Worm (Caenorhabditis elegans): ENCODE measurements around the gene srr-6.

The srr-6 gene

ce11 chrV:5049333-5049942 is 36.8 kb downstream of the srr-6 start, which contains the start of the genes pqn-51 and K11D12.14 (continued):
- TF ChIP-seq lim-7 (GFP tag; IDR thresholded peaks at IDR 0.05) (0 out of 2 replicates have a peak, but pooled peaks have one; percentile 10), F26F4.8 (GFP tag; conservative IDR thresholded peaks at IDR 0.05) (no peak), Y48G9A.11 (GFP tag; IDR thresholded peaks at IDR 0.05) (peak; percentile 57; the same call in 1 of the 2 replicates), zfp-2 (tag; optimal IDR thresholded peaks at IDR 0.05) (peak; percentile 73), T26A8.4 (GFP tag; IDR thresholded peaks at IDR 0.05) (peak; percentile 93), ctbp-1 (GFP tag; IDR thresholded peaks at IDR 0.05) (peak; percentile 96), nhr-25 (tag; optimal IDR thresholded peaks at IDR 0.05; ENCODE audit: borderline replicate concordance, insufficient read depth) (peak; percentile 24), nhr-111 (GFP tag; optimal IDR thresholded peaks at IDR 0.05) (no peak), nhr-237 (tag; optimal IDR thresholded peaks at IDR 0.05) (no peak), mes-2 (tag; optimal IDR thresholded peaks at IDR 0.05; ENCODE audit: poor library complexity, severe bottlenecking) (peak; percentile 83), unc-62 (GFP tag; optimal IDR thresholded peaks at IDR 0.05 in 1 of 2) (peak in 1 of 2 experiments; percentile 100), unc-62 (tag; optimal IDR thresholded peaks at IDR 0.05) (no peak), duxl-1 (tag; optimal IDR thresholded peaks at IDR 0.05; ENCODE audit: poor library complexity) (peak; percentile 42), Y5F2A.4 (GFP tag; optimal IDR thresholded peaks at IDR 0.05) (no peak), rbr-2 (tag; optimal IDR thresholded peaks at IDR 0.05) (peak; percentile 97), pqm-1 (tag; optimal IDR thresholded peaks at IDR 0.05) (no peak), daf-19 (GFP tag; conservative IDR thresholded peaks at IDR 0.05) (peak; percentile 78), nhr-41 (GFP tag; IDR thresholded peaks at IDR 0.05) (no peak), nhr-48 (tag; optimal IDR thresholded peaks at IDR 0.05) (peak; percentile 89), zag-1 (tag; optimal IDR thresholded peaks at IDR 0.05) (no peak), ces-1 (GFP tag; optimal IDR thresholded peaks at IDR 0.05) (no peak), pha-4 (GFP tag; IDR thresholded peaks at IDR 0.05) (peak; percentile 90), pha-4 (tag; optimal IDR thresholded peaks at IDR 0.05) (peak; percentile 1), vab-7 (GFP tag; IDR thresholded peaks at IDR 0.05) (peak; percentile 90), mdl-1 (tag; optimal IDR thresholded peaks at IDR 0.05) (peak; percentile 18 to 67), tag-97 (GFP tag; IDR thresholded peaks at IDR 0.05) (no peak), hif-1 (tag; optimal IDR thresholded peaks at IDR 0.05) (peak; percentile 61 to 75), cey-2 (tag; optimal IDR thresholded peaks at IDR 0.05; ENCODE audit: borderline replicate concordance, insufficient read depth) (no peak), egl-27 (tag; optimal IDR thresholded peaks at IDR 0.05) (no peak), D1046.2 (GFP tag; IDR thresholded peaks at IDR 0.05) (peak; percentile 76; the same call in 1 of the 2 replicates), ceh-28 (tag; optimal IDR thresholded peaks at IDR 0.05) (no peak), F44E2.7 (GFP tag; IDR thresholded peaks at IDR 0.05) (0 out of 2 replicates have a peak, but pooled peaks have one; percentile 51), madf-9 (GFP tag; conservative IDR thresholded peaks at IDR 0.05) (peak; percentile 83), nhr-11 (tag; optimal IDR thresholded peaks at IDR 0.05) (peak; percentile 87), snpc-1.2 (GFP tag; IDR thresholded peaks at IDR 0.05) (peak; percentile 70), ztf-11 (tag; optimal IDR thresholded peaks at IDR 0.05) (no peak), nhr-77 (tag; optimal IDR thresholded peaks at IDR 0.05) (peak; percentile 77), dpl-1 (GFP tag; optimal IDR thresholded peaks at IDR 0.05) (peak; percentile 90), dmd-6 (GFP tag; IDR thresholded peaks at IDR 0.05) (peak; percentile 90), snpc-4 (tag; optimal IDR thresholded peaks at IDR 0.05) (no peak), zip-2 (tag; optimal IDR thresholded peaks at IDR 0.05) (peak; percentile 11), gei-8 (GFP tag; optimal IDR thresholded peaks at IDR 0.05) (peak; percentile 35), lin-13 (GFP tag; optimal IDR thresholded peaks at IDR 0.05) (peak; percentile 93), fkh-10 (GFP tag; optimal IDR thresholded peaks at IDR 0.05) (peak; percentile 93), nhr-28 (tag; optimal IDR thresholded peaks at IDR 0.05) (peak; percentile 83), arid-1 (GFP tag; conservative IDR thresholded peaks at IDR 0.05) (peak; percentile 78; the same call in 1 of the 2 replicates), sdz-12 (GFP tag; optimal IDR thresholded peaks at IDR 0.05) (no peak), nhr-42 (GFP tag; IDR thresholded peaks at IDR 0.05) (peak; percentile 93), lsy-2 (tag; optimal IDR thresholded peaks at IDR 0.05) (peak; percentile 81 to 92), Y105C5A.15 (GFP tag; IDR thresholded peaks at IDR 0.05) (0 out of 2 replicates have a peak, but pooled peaks have one; percentile 54)
